Fruit fly (Drosophila melanogaster): Measurements from ENCODE around the gene myd.

myd gene

dm6 chr3R:19225446-19225955, 45.0 kb downstream of the myd start:
- TF ChIP-seq dysf (GFP tag; IDR thresholded peaks at IDR 0.05), result no peak
- TF ChIP-seq bsh (GFP tag; optimal IDR thresholded peaks at IDR 0.05), result no peak
- TF ChIP-seq CG4404 (GFP tag; IDR thresholded peaks at IDR 0.05), result no peak
- TF ChIP-seq trem (tag; optimal IDR thresholded peaks at IDR 0.05), result no peak
- TF ChIP-seq CG12769 (tag; optimal IDR thresholded peaks at IDR 0.05), result no peak
- no peak for TF ChIP-seq Sry-δ (GFP tag; optimal IDR thresholded peaks at IDR 0.05)
- TF ChIP-seq row (GFP tag; IDR thresholded peaks at IDR 0.05), result no peak
- TF ChIP-seq cg (GFP tag; optimal IDR thresholded peaks at IDR 0.05), result no peak
- no peak for TF ChIP-seq seq (GFP tag; IDR thresholded peaks at IDR 0.05)
- 0 out of 3 replicates have a peak, but pooled peaks have one; percentile 23 for TF ChIP-seq CG2199 (GFP tag; IDR thresholded peaks at IDR 0.05)
- no peak for TF ChIP-seq pan (optimal IDR thresholded peaks at IDR 0.05)
- no peak for TF ChIP-seq pan (GFP tag; optimal IDR thresholded peaks at IDR 0.05 in 1 of 2, IDR thresholded peaks at IDR 0.05 in 1 of 2)
- no peak for TF ChIP-seq pho (GFP tag; optimal IDR thresholded peaks at IDR 0.05)
- peak; percentile 59 for TF ChIP-seq abd-A (tag; optimal IDR thresholded peaks at IDR 0.05)
- TF ChIP-seq peb (GFP tag; IDR thresholded peaks at IDR 0.05), result no peak
- TF ChIP-seq bab2 (GFP tag; optimal IDR thresholded peaks at IDR 0.05), result no peak
- peak; percentile 76 for TF ChIP-seq grn (GFP tag; optimal IDR thresholded peaks at IDR 0.05)
- TF ChIP-seq CG3838 (GFP tag; optimal IDR thresholded peaks at IDR 0.05), result no peak
- no peak for TF ChIP-seq CG17385 (GFP tag; optimal IDR thresholded peaks at IDR 0.05)
- TF ChIP-seq crol (GFP tag; IDR thresholded peaks at IDR 0.05), result peak; percentile 95
- no peak for TF ChIP-seq Ptx1 (GFP tag; IDR thresholded peaks at IDR 0.05)
- TF ChIP-seq MESR4 (GFP tag; optimal IDR thresholded peaks at IDR 0.05), result no peak
- peak; percentile 44; the same call in 1 of the 2 replicates for TF ChIP-seq MBD-R2 (GFP tag; IDR thresholded peaks at IDR 0.05)
- TF ChIP-seq ATbp (GFP tag; optimal IDR thresholded peaks at IDR 0.05), result no peak
- no peak for TF ChIP-seq CG3847 (GFP tag; IDR thresholded peaks at IDR 0.05)
- TF ChIP-seq CG7357 (GFP tag; IDR thresholded peaks at IDR 0.05), result no peak
- TF ChIP-seq CG13123 (GFP tag; optimal IDR thresholded peaks at IDR 0.05), result no peak
- TF ChIP-seq chn (GFP tag; optimal IDR thresholded peaks at IDR 0.05), result peak; percentile 8
- peak; percentile 65 for TF ChIP-seq Med (GFP tag)
- no peak for TF ChIP-seq CG17328 (GFP tag; IDR thresholded peaks at IDR 0.05)
- TF ChIP-seq CG15514 (GFP tag; optimal IDR thresholded peaks at IDR 0.05), result peak; percentile 1
- no peak for TF ChIP-seq CG11398 (GFP tag; optimal IDR thresholded peaks at IDR 0.05)
- no peak for TF ChIP-seq Doc2 (GFP tag; IDR thresholded peaks at IDR 0.05)
- TF ChIP-seq chinmo (GFP tag; IDR thresholded peaks at IDR 0.05; ENCODE audit: partially characterized antibody), result 0 out of 4 replicates have a peak, but pooled peaks have one; percentile 41
- TF ChIP-seq Opbp (GFP tag; IDR thresholded peaks at IDR 0.05; ENCODE audit: partially characterized antibody), result 0 out of 3 replicates have a peak, but pooled peaks have one; percentile 12
- TF ChIP-seq Pdp1 (GFP tag; optimal IDR thresholded peaks at IDR 0.05), result peak in 1 of 2 experiments; percentile 95
- no peak for TF ChIP-seq Kr (GFP tag; optimal IDR thresholded peaks at IDR 0.05)
- TF ChIP-seq Trl (optimal IDR thresholded peaks at IDR 0.05), result peak; percentile 84 to 95
- TF ChIP-seq Trl (GFP tag; optimal IDR thresholded peaks at IDR 0.05), result no peak
- no peak for TF ChIP-seq CG18262 (tag; optimal IDR thresholded peaks at IDR 0.05)
- no peak; the same call in 2 of the 3 replicates for TF ChIP-seq CG34224 (GFP tag; IDR thresholded peaks at IDR 0.05; ENCODE audit: partially characterized antibody)
- no peak for TF ChIP-seq CG8089 (GFP tag; optimal IDR thresholded peaks at IDR 0.05)
- TF ChIP-seq pros (GFP tag; optimal IDR thresholded peaks at IDR 0.05), result peak; percentile 9
- no peak for TF ChIP-seq Sin3A (optimal IDR thresholded peaks at IDR 0.05)
- TF ChIP-seq D (optimal IDR thresholded peaks at IDR 0.05), result no peak
- TF ChIP-seq D (GFP tag; optimal IDR thresholded peaks at IDR 0.05), result no peak
- TF ChIP-seq sens (GFP tag), result peak; percentile 39
- no peak for TF ChIP-seq nerfin-2 (GFP tag; IDR thresholded peaks at IDR 0.05; ENCODE audit: partially characterized antibody)
- no peak for TF ChIP-seq CG13624 (GFP tag; optimal IDR thresholded peaks at IDR 0.05)
- TF ChIP-seq CG10959 (GFP tag; IDR thresholded peaks at IDR 0.05), result no peak
- peak; percentile 27 for TF ChIP-seq sug (tag; optimal IDR thresholded peaks at IDR 0.05)
- no peak for TF ChIP-seq NC2α (GFP tag; optimal IDR thresholded peaks at IDR 0.05)
